Fruit fly (Drosophila melanogaster) whole organism, embryonic: ENCODE data around the gene se.

Source experiments
- Atf3 ChIP-seq: fragments of 200-800 bp; sonication (Bioruptor generic); optimal IDR thresholded peaks from 3 replicates; lab custom pipeline; 2016; ENCODE audit warnings: missing biosample characterization, missing genetic modification characterization
- Atf6 ChIP-seq: fragments of 200-800 bp; sonication (Bioruptor generic); IDR thresholded peaks from 2 replicates; pipeline ENCODE4 v1.3.6; 2022; ENCODE audit warnings: missing biosample characterization, missing genetic modification characterization
- B-H1 ChIP-seq: fragments of 200-800 bp; sonication (Bioruptor generic); IDR thresholded peaks from 3 replicates; pipeline ENCODE4 v1.3.6; 2022; ENCODE audit warnings: missing biosample characterization, missing genetic modification characterization
- CG10147 ChIP-seq: fragments of 200-800 bp; sonication (Bioruptor generic); optimal IDR thresholded peaks from 2 replicates; lab custom pipeline; 2019; ENCODE audit warnings: missing biosample characterization, mild to moderate bottlenecking, missing genetic modification characterization, moderate library complexity
- CG11696 ChIP-seq: fragments of 200-800 bp; sonication (Bioruptor generic); IDR thresholded peaks from 2 replicates; pipeline ENCODE4 v1.3.6; 2022; ENCODE audit warnings: missing biosample characterization, missing genetic modification characterization
- CG14667 ChIP-seq: fragments of 200-800 bp; sonication (Bioruptor generic); IDR thresholded peaks from 2 replicates; pipeline ENCODE4 v1.3.6; 2022; ENCODE audit warnings: missing biosample characterization, missing genetic modification characterization
- CG17568 ChIP-seq: fragments of 200-800 bp; sonication (Bioruptor generic); optimal IDR thresholded peaks from 2 replicates; lab custom pipeline; 2018; ENCODE audit warnings: missing biosample characterization, mild to moderate bottlenecking, missing genetic modification characterization, moderate library complexity
- CG17912 ChIP-seq: fragments of 200-800 bp; sonication (Bioruptor generic); optimal IDR thresholded peaks from 2 replicates; lab custom pipeline; 2018; ENCODE audit warnings: missing biosample characterization, mild to moderate bottlenecking, missing genetic modification characterization
- CG1792 ChIP-seq: fragments of 200-800 bp; sonication (Bioruptor generic); optimal IDR thresholded peaks from 2 replicates; lab custom pipeline; 2016; ENCODE audit warnings: missing biosample characterization, missing genetic modification characterization
- CG18262 ChIP-seq: fragments of 200-800 bp; optimal IDR thresholded peaks from 3 replicates; lab custom pipeline; 2019; ENCODE audit warnings: missing biosample characterization, mild to moderate bottlenecking, missing genetic modification characterization, moderate library complexity
- CG31441 ChIP-seq: fragments of 200-800 bp; sonication (Bioruptor generic); IDR thresholded peaks from 2 replicates; pipeline ENCODE4 v1.3.6; 2022; ENCODE audit warnings: missing biosample characterization, missing genetic modification characterization
- CG3407 ChIP-seq: fragments of 200-800 bp; sonication (Bioruptor generic); optimal IDR thresholded peaks from 2 replicates; lab custom pipeline; 2018; ENCODE audit warnings: missing biosample characterization, mild to moderate bottlenecking, missing genetic modification characterization
- CG3847 ChIP-seq: fragments of 200-800 bp; sonication (Bioruptor generic); IDR thresholded peaks from 2 replicates; pipeline ENCODE4 v1.3.6; 2022; ENCODE audit warnings: missing biosample characterization, missing genetic modification characterization
- CG5953 ChIP-seq: fragments of 200-800 bp; sonication (Bioruptor generic); IDR thresholded peaks from 2 replicates; pipeline ENCODE4 v1.3.6; 2022; ENCODE audit warnings: missing biosample characterization, missing genetic modification characterization
- CG6689 ChIP-seq: fragments of 200-800 bp; sonication (Bioruptor generic); IDR thresholded peaks from 2 replicates; pipeline ENCODE4 v1.3.6; 2022; ENCODE audit warnings: missing biosample characterization, missing genetic modification characterization
- CG7372 ChIP-seq: fragments of 200-800 bp; sonication (Bioruptor generic); IDR thresholded peaks from 2 replicates; pipeline ENCODE4 v1.3.6; 2022; ENCODE audit warnings: missing biosample characterization, missing genetic modification characterization
- CG7556 ChIP-seq: fragments of 200-800 bp; sonication (Bioruptor generic); optimal IDR thresholded peaks from 2 replicates; lab custom pipeline; 2017; ENCODE audit warnings: missing biosample characterization, mild to moderate bottlenecking, missing genetic modification characterization
- CG8089 ChIP-seq: fragments of 200-800 bp; sonication (Bioruptor generic); optimal IDR thresholded peaks from 3 replicates; lab custom pipeline; 2016; ENCODE audit warnings: missing biosample characterization, missing genetic modification characterization
- CG8359 ChIP-seq: fragments of 200-800 bp; sonication (Bioruptor generic); optimal IDR thresholded peaks from 2 replicates; lab custom pipeline; 2017; ENCODE audit warnings: missing biosample characterization, mild to moderate bottlenecking, missing genetic modification characterization, borderline replicate concordance
- CG8765 ChIP-seq: fragments of 200-800 bp; sonication (Bioruptor generic); IDR thresholded peaks from 2 replicates; pipeline ENCODE4 v1.3.6; 2022; ENCODE audit warnings: missing biosample characterization, missing genetic modification characterization
- CG9932 ChIP-seq: fragments of 200-800 bp; sonication (Bioruptor generic); IDR thresholded peaks from 2 replicates; pipeline ENCODE4 v1.3.6; 2022; ENCODE audit warnings: missing biosample characterization, missing genetic modification characterization
- Camta ChIP-seq: fragments of 200-800 bp; sonication (Bioruptor generic); optimal IDR thresholded peaks from 2 replicates; lab custom pipeline; 2016; ENCODE audit warnings: missing biosample characterization, missing genetic modification characterization
- Dfd ChIP-seq, 2 experiments: fragments of >200 bp; optimal IDR thresholded peaks; 2 replicates each; lab custom pipeline; 2017; ENCODE audit warnings: missing biosample characterization in 2 of 2, missing genetic modification characterization in 2 of 2
- Fer1 ChIP-seq: fragments of 200-800 bp; sonication (Bioruptor generic); optimal IDR thresholded peaks from 2 replicates; lab custom pipeline; 2017; ENCODE audit warnings: missing biosample characterization, mild to moderate bottlenecking, missing genetic modification characterization
- HLH4C ChIP-seq: fragments of 200-800 bp; sonication (Bioruptor generic); IDR thresholded peaks from 3 replicates; pipeline ENCODE4 v1.3.6; 2022; ENCODE audit warnings: missing biosample characterization, missing genetic modification characterization; ENCODE audit not compliant: partially characterized antibody
- HmgZ ChIP-seq: fragments of 200-800 bp; sonication (Bioruptor generic); optimal IDR thresholded peaks from 2 replicates; lab custom pipeline; 2018; ENCODE audit warnings: missing biosample characterization, mild to moderate bottlenecking, missing genetic modification characterization
- Lpt ChIP-seq: fragments of >200 bp; optimal IDR thresholded peaks from 2 replicates; lab custom pipeline; 2018; ENCODE audit warnings: missing biosample characterization, missing genetic modification characterization
- Mad ChIP-seq: fragments of 200-800 bp; sonication (Bioruptor generic); optimal IDR thresholded peaks from 2 replicates; lab custom pipeline; 2016; ENCODE audit warnings: missing biosample characterization, missing genetic modification characterization
- Med ChIP-seq: fragments of 200-800 bp; sonication (Bioruptor generic); peaks from one replicate; lab custom pipeline; 2016; ENCODE audit warnings: missing biosample characterization, missing genetic modification characterization, mild to moderate bottlenecking, inconsistent platforms, moderate library complexity
- NFAT ChIP-seq: fragments of 200-800 bp; sonication (Bioruptor generic); IDR thresholded peaks from 2 replicates; pipeline ENCODE4 v1.3.6; 2022; ENCODE audit warnings: missing biosample characterization, missing genetic modification characterization
- Rfx ChIP-seq: fragments of 200-800 bp; sonication (Bioruptor generic); IDR thresholded peaks from 2 replicates; pipeline ENCODE4 v1.3.6; 2022; ENCODE audit warnings: missing biosample characterization, missing genetic modification characterization
- bcd ChIP-seq: fragments of 200-800 bp; sonication (Bioruptor generic); optimal IDR thresholded peaks from 2 replicates; lab custom pipeline; 2017; ENCODE audit warnings: missing biosample characterization, mild to moderate bottlenecking, missing genetic modification characterization
- chif ChIP-seq, 2 experiments: fragments of 200-800 bp; sonication (Bioruptor generic); optimal IDR thresholded peaks; 3 replicates each; lab custom pipeline; 2016; ENCODE audit warnings: missing biosample characterization in 2 of 2, missing genetic modification characterization in 2 of 2
- chn ChIP-seq: fragments of 200-800 bp; sonication (Bioruptor generic); optimal IDR thresholded peaks from 2 replicates; lab custom pipeline; 2016; ENCODE audit warnings: missing biosample characterization, missing genetic modification characterization
- croc ChIP-seq: fragments of 200-800 bp; sonication (Bioruptor generic); conservative IDR thresholded peaks from 3 replicates; pipeline ENCODE4 v1.3.6; 2022; ENCODE audit warnings: missing biosample characterization, missing genetic modification characterization
- crol ChIP-seq: fragments of 200-800 bp; sonication (Bioruptor generic); IDR thresholded peaks from 2 replicates; pipeline ENCODE4 v1.3.6; 2022; ENCODE audit warnings: missing biosample characterization, missing genetic modification characterization
- dimm ChIP-seq: fragments of 200-800 bp; sonication (Bioruptor generic); IDR thresholded peaks from 2 replicates; pipeline ENCODE4 v1.3.6; 2022; ENCODE audit warnings: missing biosample characterization, missing genetic modification characterization
- dmrt99B ChIP-seq: fragments of 200-800 bp; sonication (Bioruptor generic); optimal IDR thresholded peaks from 2 replicates; lab custom pipeline; 2018; ENCODE audit warnings: missing biosample characterization, mild to moderate bottlenecking, missing genetic modification characterization, moderate library complexity
- her ChIP-seq: fragments of 200-800 bp; sonication (Bioruptor generic); optimal IDR thresholded peaks from 2 replicates; lab custom pipeline; 2016; ENCODE audit warnings: missing biosample characterization, missing genetic modification characterization
- hkb ChIP-seq, 2 experiments: fragments of 200-800 bp in 1 of 2; fragments of >200 bp in 1 of 2; sonication (Bioruptor generic) in 1 of 2; IDR thresholded peaks in 1 of 2; optimal IDR thresholded peaks in 1 of 2; 2 replicates each; pipeline versions ENCODE4 v1.3.6 to Lab custom; 2017 to 2022; ENCODE audit warnings: missing biosample characterization in 1 of 2, missing genetic modification characterization in 1 of 2
- onecut ChIP-seq: fragments of 200-800 bp; sonication (Bioruptor generic); IDR thresholded peaks from 2 replicates; pipeline ENCODE4 v1.3.6; 2022; ENCODE audit warnings: missing biosample characterization, missing genetic modification characterization
- otp ChIP-seq: fragments of 200-800 bp; sonication (Bioruptor generic); IDR thresholded peaks from 3 replicates; pipeline ENCODE4, ENCODE4 v1.3.6; 2022; ENCODE audit warnings: missing biosample characterization, missing genetic modification characterization
- p53 ChIP-seq: fragments of 200-800 bp; sonication (Bioruptor generic); optimal IDR thresholded peaks from 2 replicates; lab custom pipeline; 2016; ENCODE audit warnings: missing biosample characterization, missing genetic modification characterization
- pita ChIP-seq: fragments of 200-800 bp; sonication (Bioruptor generic); optimal IDR thresholded peaks from 2 replicates; lab custom pipeline; 2017; ENCODE audit warnings: missing biosample characterization, mild to moderate bottlenecking, missing genetic modification characterization
- pros ChIP-seq: fragments of 200-800 bp; sonication (Bioruptor generic); optimal IDR thresholded peaks from 3 replicates; lab custom pipeline; 2019; ENCODE audit warnings: missing biosample characterization, mild to moderate bottlenecking, missing genetic modification characterization, moderate library complexity
- repo ChIP-seq: fragments of 200-800 bp; sonication (Bioruptor generic); optimal IDR thresholded peaks from 2 replicates; lab custom pipeline; 2016; ENCODE audit warnings: missing biosample characterization, missing genetic modification characterization
- sc ChIP-seq, 3 experiments: fragments of >200 bp in 2 of 3; fragments of 200-800 bp in 1 of 3; sonication (Bioruptor generic) in 1 of 3; optimal IDR thresholded peaks; 2 replicates in 2 of 3; 3 replicates in 1 of 3; lab custom pipeline; 2017; ENCODE audit warnings: mild to moderate bottlenecking in 1 of 3, missing biosample characterization in 1 of 3, missing genetic modification characterization in 1 of 3, missing genetic modification reagents in 1 of 3
- slbo ChIP-seq: fragments of 200-800 bp; sonication (Bioruptor generic); IDR thresholded peaks from 2 replicates; pipeline ENCODE4 v1.3.6; 2022; ENCODE audit warnings: missing biosample characterization, missing genetic modification characterization
- vnd ChIP-seq: fragments of 200-800 bp; sonication (Bioruptor generic); IDR thresholded peaks from 3 replicates; pipeline ENCODE4 v1.3.6; 2022; ENCODE audit warnings: missing biosample characterization, missing genetic modification characterization; ENCODE audit not compliant: partially characterized antibody
- zf30C ChIP-seq: fragments of 200-800 bp; sonication (Bioruptor generic); optimal IDR thresholded peaks from 3 replicates; lab custom pipeline; 2018; ENCODE audit warnings: missing biosample characterization, mild to moderate bottlenecking, missing genetic modification characterization

The se gene

DNA sequence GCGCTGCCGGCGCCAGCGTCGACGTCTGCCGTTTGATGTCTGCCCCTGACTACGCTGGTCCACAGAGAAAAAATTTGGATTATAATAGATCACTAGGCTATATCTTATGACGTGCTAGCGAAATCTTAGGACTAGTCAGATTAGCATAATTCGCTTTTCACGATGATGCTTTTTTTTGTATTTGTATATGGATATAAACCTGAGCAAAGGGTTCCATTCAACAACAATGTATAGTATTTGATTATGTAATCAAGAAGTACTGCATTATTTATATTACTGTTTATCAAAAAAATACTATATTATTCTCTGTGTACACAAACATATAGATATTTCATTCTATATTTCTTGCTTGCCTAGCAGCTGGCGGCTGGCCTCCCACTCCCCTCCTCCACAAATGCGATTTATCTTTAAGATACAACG is 26.8 kb downstream of the se start (continued):
- TF ChIP-seq CG5953 (GFP tag; lab: Robert Waterston, UW) (peak; percentile 29; the same call in 1 of the 2 replicates), HmgZ (peak; percentile 91), pita (GFP tag; lab: Kevin White, UChicago) (no peak), chif (GFP tag; optimal IDR thresholded peaks at IDR 0.05; lab: Kevin White, UChicago) (peak; percentile 71 to 78), CG1792 (GFP tag; lab: Kevin White, UChicago) (peak; percentile 34), CG10147 (peak; percentile 89), CG11696 (peak; percentile 52; the same call in 1 of the 2 replicates), Rfx (GFP tag; lab: Robert Waterston, UW) (peak; percentile 91), sc (optimal IDR thresholded peaks at IDR 0.05; lab: Kevin White, UChicago) (no peak), sc (GFP tag; optimal IDR thresholded peaks at IDR 0.05; lab: Kevin White, UChicago) (peak; percentile 67), CG3407 (GFP tag; lab: Kevin White, UChicago) (peak; percentile 80), NFAT (peak; percentile 76), Mad (peak; percentile 67), CG14667 (GFP tag; lab: Robert Waterston, UW) (peak; percentile 71; the same call in 1 of the 2 replicates), chn (GFP tag; lab: Kevin White, UChicago) (peak; percentile 69), Camta (GFP tag; lab: Kevin White, UChicago) (peak; percentile 72), vnd (no peak), CG7372 (GFP tag; lab: Robert Waterston, UW) (peak; percentile 90), hkb (optimal IDR thresholded peaks at IDR 0.05; lab: Kevin White, UChicago) (no peak), hkb (GFP tag; IDR thresholded peaks at IDR 0.05; lab: Robert Waterston, UW) (peak; percentile 80), CG9932 (GFP tag; lab: Robert Waterston, UW) (peak; percentile 87), CG6689 (GFP tag; lab: Robert Waterston, UW) (peak; percentile 78), onecut (peak; percentile 65), Lpt (no peak), CG31441 (GFP tag; lab: Robert Waterston, UW) (peak; percentile 88), bcd (GFP tag; lab: Kevin White, UChicago) (peak; percentile 85), CG3847 (GFP tag; lab: Robert Waterston, UW) (peak; percentile 90), Fer1 (GFP tag; lab: Kevin White, UChicago) (peak; percentile 91), Dfd (GFP tag; optimal IDR thresholded peaks at IDR 0.05; lab: Kevin White, UChicago) (no peak), dimm (peak; percentile 47; the same call in 1 of the 2 replicates), CG7556 (GFP tag; lab: Kevin White, UChicago) (peak; percentile 93), CG8359 (peak; percentile 73), CG17568 (peak; percentile 80), slbo (GFP tag; lab: Robert Waterston, UW) (peak; percentile 92), crol (GFP tag; lab: Robert Waterston, UW) (peak; percentile 71), Atf3 (GFP tag; lab: Kevin White, UChicago) (peak; percentile 55), zf30C (GFP tag; lab: Kevin White, UChicago) (peak; percentile 75), CG17912 (GFP tag; lab: Kevin White, UChicago) (peak; percentile 55), Atf6 (GFP tag; lab: Robert Waterston, UW) (peak; percentile 90), CG18262 (tag; lab: Kevin White, UChicago) (peak; percentile 87), CG8765 (GFP tag; lab: Robert Waterston, UW) (peak; percentile 26; the same call in 1 of the 2 replicates), p53 (no peak), otp (peak; percentile 80; the same call in 2 of the 3 replicates), HLH4C (GFP tag; lab: Robert Waterston, UW) (no peak), B-H1 (GFP tag; lab: Robert Waterston, UW) (peak; percentile 73), dmrt99B (peak; percentile 92), repo (GFP tag; lab: Kevin White, UChicago) (peak; percentile 24), pros (GFP tag; lab: Kevin White, UChicago) (no peak), croc (peak; percentile 62), Med (GFP tag; lab: Kevin White, UChicago) (peak; percentile 96), her (peak; percentile 53), CG8089 (GFP tag; lab: Kevin White, UChicago) (peak; percentile 42)
